Fruit fly (Drosophila melanogaster) whole organism, embryonic: ENCODE measurements around the gene Acph-1.

ENCODE experiments used
- Bdp1 ChIP-seq: fragments of 200-800 bp; sonication (Bioruptor generic); optimal IDR thresholded peaks from 3 replicates; lab custom pipeline; 2016; ENCODE audit warnings: missing biosample characterization, missing genetic modification characterization
- CG11456 ChIP-seq: fragments of 200-800 bp; sonication (Bioruptor generic); IDR thresholded peaks from 3 replicates; pipeline ENCODE4 v1.3.6; 2022; ENCODE audit warnings: missing biosample characterization, missing genetic modification characterization
- CG12155 ChIP-seq: fragments of 200-800 bp; sonication (Bioruptor generic); optimal IDR thresholded peaks from 3 replicates; lab custom pipeline; 2016; ENCODE audit warnings: missing biosample characterization, missing genetic modification characterization
- CG14014 ChIP-seq: fragments of 200-800 bp; sonication (Bioruptor generic); IDR thresholded peaks from 2 replicates; pipeline ENCODE4 v1.3.6; 2022; ENCODE audit warnings: missing biosample characterization, missing genetic modification characterization
- CG14710 ChIP-seq: fragments of 200-800 bp; sonication (Bioruptor generic); optimal IDR thresholded peaks from 3 replicates; lab custom pipeline; 2019; ENCODE audit warnings: missing biosample characterization, mild to moderate bottlenecking, missing genetic modification characterization, moderate library complexity
- CG17359 ChIP-seq: fragments of 200-800 bp; sonication (Bioruptor generic); optimal IDR thresholded peaks from 3 replicates; lab custom pipeline; 2018; ENCODE audit warnings: missing biosample characterization, mild to moderate bottlenecking, missing genetic modification characterization, moderate library complexity
- CG17829 ChIP-seq: fragments of 200-800 bp; optimal IDR thresholded peaks from 2 replicates; lab custom pipeline; 2019; ENCODE audit warnings: missing biosample characterization, mild to moderate bottlenecking, missing genetic modification characterization, moderate library complexity
- CG18599 ChIP-seq: fragments of 200-800 bp; sonication (Bioruptor generic); optimal IDR thresholded peaks from 3 replicates; lab custom pipeline; 2017; ENCODE audit warnings: missing biosample characterization, missing genetic modification characterization, mild to moderate bottlenecking, moderate library complexity, missing genetic modification reagents
- CG2116 ChIP-seq: fragments of 200-800 bp; sonication (Bioruptor generic); optimal IDR thresholded peaks from 3 replicates; lab custom pipeline; 2018; ENCODE audit warnings: missing biosample characterization, mild to moderate bottlenecking, missing genetic modification characterization
- CG2678 ChIP-seq: fragments of 200-800 bp; sonication (Bioruptor generic); optimal IDR thresholded peaks from 3 replicates; lab custom pipeline; 2019; ENCODE audit warnings: missing biosample characterization, mild to moderate bottlenecking, missing genetic modification characterization, moderate library complexity
- CG2875 ChIP-seq: fragments of 200-800 bp; sonication (Bioruptor generic); optimal IDR thresholded peaks from 2 replicates; lab custom pipeline; 2017; ENCODE audit warnings: missing biosample characterization, mild to moderate bottlenecking, missing genetic modification characterization, missing genetic modification reagents
- CG30403 ChIP-seq: fragments of 200-800 bp; sonication (Bioruptor generic); optimal IDR thresholded peaks from 3 replicates; lab custom pipeline; 2016; ENCODE audit warnings: missing biosample characterization, missing genetic modification characterization
- CG32532 ChIP-seq: fragments of 200-800 bp; sonication (Bioruptor generic); IDR thresholded peaks from 2 replicates; pipeline ENCODE4 v1.3.6; 2022; ENCODE audit warnings: missing biosample characterization, missing genetic modification characterization
- CG4424 ChIP-seq: fragments of 200-800 bp; sonication (Bioruptor generic); optimal IDR thresholded peaks from 3 replicates; lab custom pipeline; 2016; ENCODE audit warnings: missing biosample characterization, missing genetic modification characterization
- CG4730 ChIP-seq: fragments of 200-800 bp; sonication (Bioruptor generic); IDR thresholded peaks from 2 replicates; pipeline ENCODE4 v1.3.6; 2022; ENCODE audit warnings: missing biosample characterization, missing genetic modification characterization
- CG6254 ChIP-seq: fragments of 200-800 bp; sonication (Bioruptor generic); optimal IDR thresholded peaks from 3 replicates; lab custom pipeline; 2017; ENCODE audit warnings: mild to moderate bottlenecking, missing biosample characterization, missing genetic modification reagents, missing genetic modification characterization
- CG6689 ChIP-seq: fragments of 200-800 bp; sonication (Bioruptor generic); IDR thresholded peaks from 2 replicates; pipeline ENCODE4 v1.3.6; 2022; ENCODE audit warnings: missing biosample characterization, missing genetic modification characterization
- CG8089 ChIP-seq: fragments of 200-800 bp; sonication (Bioruptor generic); optimal IDR thresholded peaks from 3 replicates; lab custom pipeline; 2016; ENCODE audit warnings: missing biosample characterization, missing genetic modification characterization
- CoRest ChIP-seq: fragments of 200-800 bp; sonication (Bioruptor generic); optimal IDR thresholded peaks from 3 replicates; lab custom pipeline; 2018; ENCODE audit warnings: missing biosample characterization, mild to moderate bottlenecking, missing genetic modification characterization, moderate library complexity
- D ChIP-seq, 2 experiments: fragments of 200-800 bp in 1 of 2; fragments of >200 bp in 1 of 2; sonication (Bioruptor generic) in 1 of 2; optimal IDR thresholded peaks; 2 replicates in 1 of 2; 3 replicates in 1 of 2; lab custom pipeline; 2017; ENCODE audit warnings: mild to moderate bottlenecking in 1 of 2, missing biosample characterization in 1 of 2, missing genetic modification characterization in 1 of 2, missing genetic modification reagents in 1 of 2
- Dip3 ChIP-seq: fragments of 200-800 bp; sonication (Bioruptor generic); optimal IDR thresholded peaks from 3 replicates; lab custom pipeline; 2016; ENCODE audit warnings: missing biosample characterization, missing genetic modification characterization
- Doc3 ChIP-seq: fragments of 200-800 bp; sonication (Bioruptor generic); IDR thresholded peaks from 3 replicates; pipeline ENCODE4 v1.3.6; 2022; ENCODE audit warnings: missing biosample characterization, missing genetic modification characterization; ENCODE audit not compliant: partially characterized antibody
- Drgx ChIP-seq: fragments of 200-800 bp; sonication (Bioruptor generic); IDR thresholded peaks from 2 replicates; pipeline ENCODE4 v1.3.6; 2022; ENCODE audit warnings: missing biosample characterization, missing genetic modification characterization
- Hr51 ChIP-seq, 2 experiments: fragments of 200-800 bp; sonication (Bioruptor generic); optimal IDR thresholded peaks; 2 replicates in 1 of 2; 3 replicates in 1 of 2; lab custom pipeline; 2016 to 2018; ENCODE audit warnings: missing biosample characterization in 2 of 2, missing genetic modification characterization in 2 of 2, mild to moderate bottlenecking in 1 of 2, moderate library complexity in 1 of 2
- Med ChIP-seq: fragments of 200-800 bp; sonication (Bioruptor generic); peaks from one replicate; lab custom pipeline; 2016; ENCODE audit warnings: missing biosample characterization, missing genetic modification characterization, mild to moderate bottlenecking, inconsistent platforms, moderate library complexity
- Neu2 ChIP-seq: fragments of 200-800 bp; sonication (Bioruptor generic); optimal IDR thresholded peaks from 3 replicates; lab custom pipeline; 2016; ENCODE audit warnings: missing biosample characterization, missing genetic modification characterization, borderline replicate concordance
- Oli ChIP-seq: fragments of 200-800 bp; sonication (Bioruptor generic); optimal IDR thresholded peaks from 2 replicates; lab custom pipeline; 2018; ENCODE audit warnings: missing biosample characterization, mild to moderate bottlenecking, missing genetic modification characterization, moderate library complexity
- Ptx1 ChIP-seq: fragments of 200-800 bp; sonication (Bioruptor generic); IDR thresholded peaks from 2 replicates; pipeline ENCODE4 v1.3.6; 2022; ENCODE audit warnings: missing biosample characterization, missing genetic modification characterization
- Xbp1 ChIP-seq: fragments of 200-800 bp; sonication (Bioruptor generic); optimal IDR thresholded peaks from 3 replicates; lab custom pipeline; 2016; ENCODE audit warnings: missing biosample characterization, mild to moderate bottlenecking, missing genetic modification characterization
- ap ChIP-seq: fragments of 200-800 bp; sonication (Bioruptor generic); IDR thresholded peaks from 2 replicates; pipeline ENCODE4 v1.3.6; 2022; ENCODE audit warnings: missing biosample characterization, missing genetic modification characterization
- bcd ChIP-seq: fragments of 200-800 bp; sonication (Bioruptor generic); optimal IDR thresholded peaks from 2 replicates; lab custom pipeline; 2017; ENCODE audit warnings: missing biosample characterization, mild to moderate bottlenecking, missing genetic modification characterization
- bsh ChIP-seq, 2 experiments: fragments of 200-800 bp; sonication (Bioruptor generic); optimal IDR thresholded peaks; 2 replicates each; lab custom pipeline; 2017 to 2018; ENCODE audit warnings: mild to moderate bottlenecking in 2 of 2, missing biosample characterization in 2 of 2, missing genetic modification characterization in 2 of 2, moderate library complexity in 1 of 2
- cwo ChIP-seq: fragments of 200-800 bp; sonication (Bioruptor generic); optimal IDR thresholded peaks from 3 replicates; lab custom pipeline; 2017; ENCODE audit warnings: missing biosample characterization, missing genetic modification characterization, mild to moderate bottlenecking, moderate library complexity, missing genetic modification reagents
- dmrt11E ChIP-seq: fragments of 200-800 bp; sonication (Bioruptor generic); optimal IDR thresholded peaks from 3 replicates; lab custom pipeline; 2018; ENCODE audit warnings: missing biosample characterization, mild to moderate bottlenecking, missing genetic modification characterization, moderate library complexity
- dysf ChIP-seq: fragments of 200-800 bp; sonication (Bioruptor generic); IDR thresholded peaks from 3 replicates; pipeline ENCODE4 v1.3.6; 2022; ENCODE audit warnings: missing biosample characterization, missing genetic modification characterization
- eyg ChIP-seq: fragments of 200-800 bp; sonication (Bioruptor generic); optimal IDR thresholded peaks from 3 replicates; lab custom pipeline; 2016; ENCODE audit warnings: missing biosample characterization, missing genetic modification characterization
- fd96Cb ChIP-seq: fragments of 200-800 bp; sonication (Bioruptor generic); optimal IDR thresholded peaks from 2 replicates; lab custom pipeline; 2018; ENCODE audit warnings: missing biosample characterization, mild to moderate bottlenecking, missing genetic modification characterization, moderate library complexity
- jigr1 ChIP-seq: fragments of 200-800 bp; sonication (Bioruptor generic); IDR thresholded peaks from 3 replicates; pipeline ENCODE4 v1.3.6; 2022; ENCODE audit warnings: missing biosample characterization, missing genetic modification characterization
- lab ChIP-seq: fragments of 200-800 bp; sonication (Bioruptor generic); optimal IDR thresholded peaks from 3 replicates; lab custom pipeline; 2017; ENCODE audit warnings: missing biosample characterization, missing genetic modification characterization, mild to moderate bottlenecking, moderate library complexity, missing genetic modification reagents
- lmd ChIP-seq: fragments of 200-800 bp; sonication (Bioruptor generic); IDR thresholded peaks from 2 replicates; pipeline ENCODE4 v1.3.6; 2022; ENCODE audit warnings: missing biosample characterization, missing genetic modification characterization
- org-1 ChIP-seq: fragments of 200-800 bp; sonication (Bioruptor generic); optimal IDR thresholded peaks from 2 replicates; lab custom pipeline; 2017; ENCODE audit warnings: missing biosample characterization, missing genetic modification characterization
- pan ChIP-seq, 4 experiments: fragments of >200 bp in 3 of 4; fragments of 200-800 bp in 1 of 4; sonication (Bioruptor generic) in 1 of 4; optimal IDR thresholded peaks in 3 of 4; IDR thresholded peaks in 1 of 4; 2 replicates each; pipeline versions ENCODE4 v1.3.6 to Lab custom; 2017 to 2022; ENCODE audit warnings: missing biosample characterization in 2 of 4, missing genetic modification characterization in 2 of 4, mixed read lengths in 1 of 4
- phol ChIP-seq: fragments of 200-800 bp; sonication (Bioruptor generic); optimal IDR thresholded peaks from 3 replicates; lab custom pipeline; 2018; ENCODE audit warnings: missing biosample characterization, mild to moderate bottlenecking, missing genetic modification characterization, moderate library complexity
- pita ChIP-seq: fragments of 200-800 bp; sonication (Bioruptor generic); optimal IDR thresholded peaks from 2 replicates; lab custom pipeline; 2017; ENCODE audit warnings: missing biosample characterization, mild to moderate bottlenecking, missing genetic modification characterization
- prd ChIP-seq, 3 experiments: fragments of >200 bp in 2 of 3; fragments of 200-800 bp in 1 of 3; sonication (Bioruptor generic) in 1 of 3; optimal IDR thresholded peaks in 2 of 3; IDR thresholded peaks in 1 of 3; 2 replicates in 2 of 3; 3 replicates in 1 of 3; pipeline versions ENCODE4 v1.3.6 to Lab custom; 2017 to 2022; ENCODE audit warnings: missing biosample characterization in 1 of 3, missing genetic modification characterization in 1 of 3
- ranshi ChIP-seq: fragments of 200-800 bp; sonication (Bioruptor generic); IDR thresholded peaks from 2 replicates; pipeline ENCODE4 v1.3.6; 2022; ENCODE audit warnings: missing biosample characterization, missing genetic modification characterization
- slbo ChIP-seq: fragments of 200-800 bp; sonication (Bioruptor generic); IDR thresholded peaks from 2 replicates; pipeline ENCODE4 v1.3.6; 2022; ENCODE audit warnings: missing biosample characterization, missing genetic modification characterization

Gene Acph-1

dm6 chr3R:30021009-30021408, 27.8 kb upstream of the Acph-1 start:
- TF ChIP-seq slbo (GFP tag; lab: Robert Waterston, UW), result peak; percentile 34; the same call in 1 of the 2 replicates
- TF ChIP-seq pan (optimal IDR thresholded peaks at IDR 0.05; lab: Kevin White, UChicago), result no peak
- TF ChIP-seq pan (GFP tag; optimal IDR thresholded peaks at IDR 0.05 in 1 of 2, IDR thresholded peaks at IDR 0.05 in 1 of 2), result peak in 1 of 2 experiments; percentile 29
- peak in 1 of 2 experiments; percentile 29 for TF ChIP-seq bsh (GFP tag; optimal IDR thresholded peaks at IDR 0.05; lab: Kevin White, UChicago)
- TF ChIP-seq phol, result peak; percentile 30
- no peak for TF ChIP-seq CG6254 (GFP tag; lab: Kevin White, UChicago)
- TF ChIP-seq ap (GFP tag; lab: Robert Waterston, UW), result 0 out of 2 replicates have a peak, but pooled peaks have one; percentile 8
- no peak for TF ChIP-seq CG2875
- TF ChIP-seq CG17359 (tag; lab: Kevin White, UChicago), result peak; percentile 22
- 0 out of 2 replicates have a peak, but pooled peaks have one; percentile 27 for TF ChIP-seq CG14014 (GFP tag; lab: Robert Waterston, UW)
- peak; percentile 44; the same call in 1 of the 2 replicates for TF ChIP-seq CG6689
- no peak for TF ChIP-seq CG2116 (GFP tag; lab: Kevin White, UChicago)
- TF ChIP-seq prd (optimal IDR thresholded peaks at IDR 0.05; lab: Kevin White, UChicago), result no peak
- TF ChIP-seq prd (GFP tag; IDR thresholded peaks at IDR 0.05; lab: Robert Waterston, UW), result peak; percentile 47; the same call in 1 of the 3 replicates
- no peak for TF ChIP-seq Neu2 (GFP tag; lab: Kevin White, UChicago)
- TF ChIP-seq CG11456 (GFP tag; lab: Robert Waterston, UW), result no peak
- TF ChIP-seq Doc3 (GFP tag; lab: Robert Waterston, UW), result no peak
- TF ChIP-seq dysf (GFP tag; lab: Robert Waterston, UW), result peak; percentile 59; the same call in 1 of the 3 replicates
- peak; percentile 44 for TF ChIP-seq CG30403
- TF ChIP-seq Dip3 (GFP tag; lab: Kevin White, UChicago), result no peak
- TF ChIP-seq jigr1 (GFP tag; lab: Robert Waterston, UW), result 0 out of 3 replicates have a peak, but pooled peaks have one; percentile 21
- TF ChIP-seq Bdp1 (GFP tag; lab: Kevin White, UChicago), result no peak
- peak; percentile 29 for TF ChIP-seq Xbp1
- peak; percentile 18 for TF ChIP-seq CG17829
- peak; percentile 6 for TF ChIP-seq CoRest (tag; lab: Kevin White, UChicago)
- TF ChIP-seq CG12155 (GFP tag; lab: Kevin White, UChicago), result peak; percentile 10
- TF ChIP-seq pita (GFP tag; lab: Kevin White, UChicago), result no peak
- peak; percentile 27; the same call in 1 of the 2 replicates for TF ChIP-seq CG32532 (GFP tag; lab: Robert Waterston, UW)
- TF ChIP-seq CG8089 (GFP tag; lab: Kevin White, UChicago), result no peak
- TF ChIP-seq Drgx (GFP tag; lab: Robert Waterston, UW), result peak; percentile 65
- TF ChIP-seq fd96Cb (tag; lab: Kevin White, UChicago), result peak; percentile 43
- TF ChIP-seq bcd, result peak; percentile 21
- peak; percentile 33 for TF ChIP-seq Oli (tag; lab: Kevin White, UChicago)
- 0 out of 2 replicates have a peak, but pooled peaks have one; percentile 27 for TF ChIP-seq CG4730 (GFP tag; lab: Robert Waterston, UW)
- TF ChIP-seq lmd (GFP tag; lab: Robert Waterston, UW), result peak; percentile 30; the same call in 1 of the 2 replicates
- TF ChIP-seq cwo (GFP tag; lab: Kevin White, UChicago), result peak; percentile 8
- peak; percentile 22 for TF ChIP-seq Med (GFP tag; lab: Kevin White, UChicago)
- peak in 1 of 2 experiments; percentile 50 for TF ChIP-seq Hr51 (GFP tag; optimal IDR thresholded peaks at IDR 0.05; lab: Kevin White, UChicago)
- 0 out of 2 replicates have a peak, but pooled peaks have one; percentile 31 for TF ChIP-seq Ptx1 (GFP tag; lab: Robert Waterston, UW)
- peak; percentile 29 for TF ChIP-seq CG4424 (GFP tag; lab: Kevin White, UChicago)
- peak; percentile 9; the same call in 1 of the 2 replicates for TF ChIP-seq ranshi (GFP tag; lab: Robert Waterston, UW)
- peak; percentile 8 for TF ChIP-seq org-1 (GFP tag; lab: Kevin White, UChicago)
- TF ChIP-seq eyg, result no peak
- TF ChIP-seq CG2678 (tag; lab: Kevin White, UChicago), result peak; percentile 38
- TF ChIP-seq D (optimal IDR thresholded peaks at IDR 0.05; lab: Kevin White, UChicago), result no peak
- TF ChIP-seq D (GFP tag; optimal IDR thresholded peaks at IDR 0.05; lab: Kevin White, UChicago), result peak; percentile 17
- peak; percentile 2 for TF ChIP-seq CG14710
- peak; percentile 45 for TF ChIP-seq CG18599 (GFP tag; lab: Kevin White, UChicago)
- TF ChIP-seq lab (GFP tag; lab: Kevin White, UChicago), result peak; percentile 13
- TF ChIP-seq dmrt11E, result peak; percentile 1
